Fruit fly (Drosophila melanogaster): Measurements from ENCODE around the gene ex.

Gene ex

dm6 chr2L:478749-479482 is 47.9 kb downstream of the ex start (continued):
- TF ChIP-seq caup (GFP tag; optimal IDR thresholded peaks at IDR 0.05; ENCODE audit: severe bottlenecking) = peak; percentile 52
- TF ChIP-seq Med (GFP tag) = peak; percentile 91
- peak; percentile 41 for TF ChIP-seq CG8290 (GFP tag; optimal IDR thresholded peaks at IDR 0.05)
- peak; percentile 47 to 95 for TF ChIP-seq CG8290 (tag; optimal IDR thresholded peaks at IDR 0.05)
- TF ChIP-seq az2 (GFP tag; optimal IDR thresholded peaks at IDR 0.05) = no peak
- peak; percentile 36 for TF ChIP-seq Sry-β (GFP tag; optimal IDR thresholded peaks at IDR 0.05)
- TF ChIP-seq Nf-YC (tag; optimal IDR thresholded peaks at IDR 0.05) = peak; percentile 65
- TF ChIP-seq CG6175 (GFP tag; IDR thresholded peaks at IDR 0.05) = no peak
- TF ChIP-seq row (GFP tag; IDR thresholded peaks at IDR 0.05) = no peak
- peak; percentile 96 for TF ChIP-seq CG18476 (GFP tag; optimal IDR thresholded peaks at IDR 0.05)
- TF ChIP-seq CG15601 (tag; optimal IDR thresholded peaks at IDR 0.05) = no peak
- no peak for TF ChIP-seq CG14441 (GFP tag; IDR thresholded peaks at IDR 0.05)
- TF ChIP-seq CG12071 (GFP tag; optimal IDR thresholded peaks at IDR 0.05) = peak; percentile 38
- TF ChIP-seq CG9437 (GFP tag; optimal IDR thresholded peaks at IDR 0.05) = no peak
- peak; percentile 100 for TF ChIP-seq CG7987 (GFP tag; optimal IDR thresholded peaks at IDR 0.05)
- peak; percentile 61 for TF ChIP-seq Hmr (GFP tag; optimal IDR thresholded peaks at IDR 0.05)
- TF ChIP-seq zen2 (GFP tag; IDR thresholded peaks at IDR 0.05; ENCODE audit: partially characterized antibody) = no peak
- TF ChIP-seq hbn (GFP tag; IDR thresholded peaks at IDR 0.05; ENCODE audit: partially characterized antibody) = no peak
- TF ChIP-seq CG15479 (GFP tag; optimal IDR thresholded peaks at IDR 0.05) = peak; percentile 20
- TF ChIP-seq en (GFP tag; optimal IDR thresholded peaks at IDR 0.05) = no peak
- TF ChIP-seq pum (GFP tag; optimal IDR thresholded peaks at IDR 0.05) = no peak
- TF ChIP-seq pzg (GFP tag; optimal IDR thresholded peaks at IDR 0.05) = no peak
- no peak for TF ChIP-seq sim (GFP tag; IDR thresholded peaks at IDR 0.05)
- peak; percentile 5 for TF ChIP-seq exex (tag; optimal IDR thresholded peaks at IDR 0.05)
- TF ChIP-seq cas (GFP tag; IDR thresholded peaks at IDR 0.05) = no peak
- no peak for TF ChIP-seq pb (GFP tag; optimal IDR thresholded peaks at IDR 0.05)
- no peak for TF ChIP-seq Awh (GFP tag; IDR thresholded peaks at IDR 0.05)
- TF ChIP-seq gt (GFP tag; IDR thresholded peaks at IDR 0.05) = no peak
- TF ChIP-seq Chrac-16 (GFP tag; optimal IDR thresholded peaks at IDR 0.05) = no peak
- TF ChIP-seq CG16813 (GFP tag; IDR thresholded peaks at IDR 0.05; ENCODE audit: partially characterized antibody) = no peak
- TF ChIP-seq pfk (GFP tag; optimal IDR thresholded peaks at IDR 0.05) = peak; percentile 58
- TF ChIP-seq trem (tag; optimal IDR thresholded peaks at IDR 0.05) = peak; percentile 26
- no peak for TF ChIP-seq CG10654 (GFP tag; optimal IDR thresholded peaks at IDR 0.05)
- no peak for TF ChIP-seq ro (GFP tag; IDR thresholded peaks at IDR 0.05)
- no peak for TF ChIP-seq CG30403 (GFP tag; optimal IDR thresholded peaks at IDR 0.05)
- no peak for TF ChIP-seq CG13287 (GFP tag; IDR thresholded peaks at IDR 0.05; ENCODE audit: partially characterized antibody)
- peak; percentile 23 for TF ChIP-seq bcd (GFP tag; optimal IDR thresholded peaks at IDR 0.05)
- peak; percentile 53 for TF ChIP-seq CG6854 (GFP tag; optimal IDR thresholded peaks at IDR 0.05)
- TF ChIP-seq Ada2b (GFP tag; IDR thresholded peaks at IDR 0.05) = no peak
- no peak for TF ChIP-seq emc (GFP tag; optimal IDR thresholded peaks at IDR 0.05)
- TF ChIP-seq Mes4 (GFP tag; optimal IDR thresholded peaks at IDR 0.05) = no peak
- TF ChIP-seq Asciz (GFP tag; optimal IDR thresholded peaks at IDR 0.05) = no peak
- no peak for TF ChIP-seq trh (GFP tag; optimal IDR thresholded peaks at IDR 0.05)
- TF ChIP-seq odd (GFP tag; optimal IDR thresholded peaks at IDR 0.05) = peak; percentile 15
- no peak for TF ChIP-seq inv (GFP tag; IDR thresholded peaks at IDR 0.05; ENCODE audit: partially characterized antibody)
- TF ChIP-seq zfh2 (GFP tag; optimal IDR thresholded peaks at IDR 0.05) = peak; percentile 20
- no peak for TF ChIP-seq CG31224 (GFP tag; IDR thresholded peaks at IDR 0.05)
- TF ChIP-seq tx (GFP tag; optimal IDR thresholded peaks at IDR 0.05) = no peak
- no peak for TF ChIP-seq tio (GFP tag; optimal IDR thresholded peaks at IDR 0.05)
- TF ChIP-seq bab2 (GFP tag; optimal IDR thresholded peaks at IDR 0.05) = no peak
